Worm (Caenorhabditis elegans) whole organism, late embryonic: ENCODE data around the gene clec-60.

ENCODE experiments used
- C08G9.2 ChIP-seq: sonication (generic microtip); optimal IDR thresholded peaks from 2 replicates; lab custom pipeline; 2016; ENCODE audit warnings: mild to moderate bottlenecking, missing genetic modification characterization, moderate library complexity, missing compliant biosample characterization
- K09A11.1 ChIP-seq: sonication (generic microtip); optimal IDR thresholded peaks from 2 replicates; lab custom pipeline; 2017; ENCODE audit warnings: antibody characterized with exemption, mild to moderate bottlenecking, missing genetic modification characterization, missing compliant biosample characterization; ENCODE audit not compliant: insufficient read depth
- T23F11.4 ChIP-seq: fragments of 200-800 bp; sonication (Bioruptor generic); optimal IDR thresholded peaks from 2 replicates; lab custom pipeline; 2018; ENCODE audit warnings: mild to moderate bottlenecking, missing genetic modification characterization, missing compliant biosample characterization
- ahr-1 ChIP-seq: sonication (generic microtip); optimal IDR thresholded peaks from 2 replicates; lab custom pipeline; 2016; ENCODE audit warnings: missing genetic modification characterization, missing compliant biosample characterization
- ama-1 ChIP-seq: fragments of 150-350 bp; optimal IDR thresholded peaks from 2 replicates; lab custom pipeline; 2014
- ceh-18 ChIP-seq: sonication (generic microtip); optimal IDR thresholded peaks from 2 replicates; lab custom pipeline; 2016; ENCODE audit warnings: missing genetic modification characterization, missing compliant biosample characterization
- ceh-2 ChIP-seq: sonication (generic microtip); optimal IDR thresholded peaks from 2 replicates; lab custom pipeline; 2016; ENCODE audit warnings: missing genotype, missing genetic modification characterization, missing compliant biosample characterization
- ceh-24 ChIP-seq: sonication (generic microtip); optimal IDR thresholded peaks from 2 replicates; lab custom pipeline; 2016; ENCODE audit warnings: mild to moderate bottlenecking, missing genetic modification characterization, missing compliant biosample characterization
- ceh-34 ChIP-seq: sonication (generic microtip); optimal IDR thresholded peaks from 2 replicates; lab custom pipeline; 2016; ENCODE audit warnings: mild to moderate bottlenecking, missing genetic modification characterization, missing compliant biosample characterization
- ceh-45 ChIP-seq: fragments of 200-800 bp; sonication (Bioruptor generic); IDR thresholded peaks from 2 replicates; pipeline ENCODE4 v1.3.6; 2022; ENCODE audit warnings: missing genetic modification reagents, missing genetic modification characterization, missing compliant biosample characterization
- ceh-6 ChIP-seq: fragments of 200-800 bp; sonication (Bioruptor generic); optimal IDR thresholded peaks from 2 replicates; lab custom pipeline; 2018; ENCODE audit warnings: mild to moderate bottlenecking, missing genetic modification characterization, missing compliant biosample characterization
- dve-1 ChIP-seq: sonication (generic microtip); optimal IDR thresholded peaks from 2 replicates; lab custom pipeline; 2017; ENCODE audit warnings: antibody characterized with exemption, mild to moderate bottlenecking, missing genetic modification characterization, missing compliant biosample characterization
- elt-4 ChIP-seq: sonication (generic microtip); optimal IDR thresholded peaks from 2 replicates; lab custom pipeline; 2016; ENCODE audit warnings: missing genetic modification characterization, missing compliant biosample characterization
- ets-4 ChIP-seq: sonication (generic microtip); optimal IDR thresholded peaks from 2 replicates; lab custom pipeline; 2016; ENCODE audit warnings: missing genetic modification characterization, missing compliant biosample characterization
- fax-1 ChIP-seq: sonication (generic microtip); optimal IDR thresholded peaks from 2 replicates; lab custom pipeline; 2016; ENCODE audit warnings: missing genotype, missing genetic modification characterization, missing compliant biosample characterization
- gmeb-2 ChIP-seq: sonication (generic microtip); optimal IDR thresholded peaks from 2 replicates; lab custom pipeline; 2016; ENCODE audit warnings: missing genetic modification characterization, inconsistent platforms, missing compliant biosample characterization
- hlh-30 ChIP-seq: sonication (generic microtip); optimal IDR thresholded peaks from 2 replicates; lab custom pipeline; 2017; ENCODE audit warnings: antibody characterized with exemption, missing genetic modification characterization, missing compliant biosample characterization; ENCODE audit not compliant: insufficient read depth
- hlh-6 ChIP-seq: sonication (generic microtip); optimal IDR thresholded peaks from 2 replicates; lab custom pipeline; 2016; ENCODE audit warnings: missing genotype, missing genetic modification characterization, missing compliant biosample characterization
- hlh-8 ChIP-seq: sonication (generic microtip); optimal IDR thresholded peaks from 2 replicates; lab custom pipeline; 2016; ENCODE audit warnings: missing genotype, missing genetic modification characterization, missing compliant biosample characterization
- nfya-1 ChIP-seq: sonication (generic microtip); optimal IDR thresholded peaks from 2 replicates; lab custom pipeline; 2017; ENCODE audit warnings: missing genetic modification characterization, mild to moderate bottlenecking, missing compliant biosample characterization, antibody characterized with exemption, moderate library complexity
- nhr-11 ChIP-seq: fragments of 150-350 bp; optimal IDR thresholded peaks from 2 replicates; lab custom pipeline; 2014; ENCODE audit warnings: missing biosample characterization, missing genetic modification characterization
- npax-4 ChIP-seq: sonication (generic microtip); optimal IDR thresholded peaks from 2 replicates; lab custom pipeline; 2016; ENCODE audit warnings: missing genetic modification characterization, missing compliant biosample characterization
- pag-3 ChIP-seq: sonication (generic microtip); optimal IDR thresholded peaks from 2 replicates; lab custom pipeline; 2016; ENCODE audit warnings: missing compliant biosample characterization, missing genetic modification characterization, borderline replicate concordance
- pat-9 ChIP-seq: fragments of 200-800 bp; sonication (Bioruptor generic); optimal IDR thresholded peaks from 2 replicates; lab custom pipeline; 2018; ENCODE audit warnings: mild to moderate bottlenecking, missing genetic modification characterization, moderate library complexity, missing compliant biosample characterization
- pax-1 ChIP-seq: fragments of 150-350 bp; optimal IDR thresholded peaks from 2 replicates; lab custom pipeline; 2014; ENCODE audit warnings: missing biosample characterization, missing genetic modification characterization
- pha-2 ChIP-seq: sonication (generic microtip); optimal IDR thresholded peaks from 2 replicates; lab custom pipeline; 2017; ENCODE audit warnings: mild to moderate bottlenecking, missing genetic modification characterization, missing compliant biosample characterization
- pros-1 ChIP-seq: fragments of 150-350 bp; optimal IDR thresholded peaks from 2 replicates; lab custom pipeline; 2014; ENCODE audit warnings: missing biosample characterization, missing genetic modification reagents, missing genetic modification characterization
- ref-2 ChIP-seq: sonication (generic microtip); optimal IDR thresholded peaks from 2 replicates; lab custom pipeline; 2016; ENCODE audit warnings: missing genetic modification characterization, missing compliant biosample characterization
- rnt-1 ChIP-seq: sonication (generic microtip); optimal IDR thresholded peaks from 2 replicates; lab custom pipeline; 2016; ENCODE audit warnings: missing genetic modification characterization, missing compliant biosample characterization
- sdc-2 ChIP-seq: sonication (generic microtip); optimal IDR thresholded peaks from 2 replicates; lab custom pipeline; 2016; ENCODE audit warnings: missing genotype, missing genetic modification characterization, missing compliant biosample characterization
- sox-2 ChIP-seq: fragments of 200-800 bp; sonication (Bioruptor generic); IDR thresholded peaks from 2 replicates; pipeline ENCODE4 v1.3.6; 2022; ENCODE audit warnings: missing genetic modification reagents, missing genetic modification characterization, missing compliant biosample characterization
- tbx-2 ChIP-seq: sonication (generic microtip); optimal IDR thresholded peaks from 2 replicates; lab custom pipeline; 2016; ENCODE audit warnings: missing genetic modification characterization, missing compliant biosample characterization
- tbx-7 ChIP-seq: sonication (generic microtip); optimal IDR thresholded peaks from 2 replicates; lab custom pipeline; 2016; ENCODE audit warnings: missing genotype, missing genetic modification characterization, missing compliant biosample characterization
- unc-42 ChIP-seq: sonication (generic microtip); optimal IDR thresholded peaks from 2 replicates; lab custom pipeline; 2016; ENCODE audit warnings: missing genotype, missing genetic modification characterization, missing compliant biosample characterization
- unc-55 ChIP-seq: sonication (generic microtip); optimal IDR thresholded peaks from 2 replicates; lab custom pipeline; 2017; ENCODE audit warnings: missing biosample characterization, missing genetic modification reagents, missing genetic modification characterization
- zip-5 ChIP-seq: sonication (generic microtip); optimal IDR thresholded peaks from 2 replicates; lab custom pipeline; 2016; ENCODE audit warnings: missing genetic modification characterization, missing compliant biosample characterization

clec-60 gene

ce11 chrII:10481824-10482556 lies at the start of gene clec-60, which contains the start of gene ZK666.11:
Gene clec-60 (minus strand): TSS chrII:10481874.
Gene ZK666.11 (plus strand): TSS chrII:10482522.
- TF ChIP-seq pat-9 (tag; lab: Kevin White, UChicago) (no peak), pha-2 (tag; lab: Kevin White, UChicago) (no peak), sdc-2 (tag; lab: Kevin White, UChicago) (no peak), ceh-6 (GFP tag; lab: Kevin White, UChicago) (no peak), ceh-24 (tag; lab: Kevin White, UChicago) (no peak), hlh-8 (tag; lab: Kevin White, UChicago) (no peak), pros-1 (no peak), nhr-11 (tag; lab: Kevin White, UChicago) (no peak), ama-1 (no peak), pax-1 (no peak), ceh-2 (no peak), hlh-30 (tag; lab: Kevin White, UChicago) (no peak), rnt-1 (tag; lab: Kevin White, UChicago) (no peak), tbx-7 (no peak), nfya-1 (tag; lab: Kevin White, UChicago) (no peak), dve-1 (tag; lab: Kevin White, UChicago) (no peak), npax-4 (tag; lab: Kevin White, UChicago) (no peak), ahr-1 (tag; lab: Kevin White, UChicago) (no peak)

ce11 chrII:10530907-10531306 lies 49.2 kb upstream of the clec-60 start:
- TF ChIP-seq dve-1 (tag; lab: Kevin White, UChicago) (no peak), fax-1 (tag; lab: Kevin White, UChicago) (no peak), C08G9.2 (tag; lab: Kevin White, UChicago) (no peak), rnt-1 (tag; lab: Kevin White, UChicago) (no peak), pat-9 (tag; lab: Kevin White, UChicago) (no peak), pros-1 (no peak), tbx-7 (no peak), sox-2 (GFP tag; lab: Robert Waterston, UW) (no peak), npax-4 (tag; lab: Kevin White, UChicago) (no peak), elt-4 (no peak), tbx-2 (no peak), pha-2 (tag; lab: Kevin White, UChicago) (no peak), ceh-18 (tag; lab: Kevin White, UChicago) (no peak), unc-42 (tag; lab: Kevin White, UChicago) (no peak), ceh-34 (tag; lab: Kevin White, UChicago) (no peak)

- TF ChIP-seq hlh-6 (tag; lab: Kevin White, UChicago) (peak; percentile 19), T23F11.4 (GFP tag; lab: Kevin White, UChicago) (no peak), zip-5 (tag; lab: Kevin White, UChicago) (no peak), ceh-6 (GFP tag; lab: Kevin White, UChicago) (no peak), pat-9 (tag; lab: Kevin White, UChicago) (no peak), hlh-8 (tag; lab: Kevin White, UChicago) (no peak), pag-3 (tag; lab: Kevin White, UChicago) (no peak)
Measured at ce11 chrII:10529218-10529751, 47.6 kb upstream of the clec-60 start.

DNA sequence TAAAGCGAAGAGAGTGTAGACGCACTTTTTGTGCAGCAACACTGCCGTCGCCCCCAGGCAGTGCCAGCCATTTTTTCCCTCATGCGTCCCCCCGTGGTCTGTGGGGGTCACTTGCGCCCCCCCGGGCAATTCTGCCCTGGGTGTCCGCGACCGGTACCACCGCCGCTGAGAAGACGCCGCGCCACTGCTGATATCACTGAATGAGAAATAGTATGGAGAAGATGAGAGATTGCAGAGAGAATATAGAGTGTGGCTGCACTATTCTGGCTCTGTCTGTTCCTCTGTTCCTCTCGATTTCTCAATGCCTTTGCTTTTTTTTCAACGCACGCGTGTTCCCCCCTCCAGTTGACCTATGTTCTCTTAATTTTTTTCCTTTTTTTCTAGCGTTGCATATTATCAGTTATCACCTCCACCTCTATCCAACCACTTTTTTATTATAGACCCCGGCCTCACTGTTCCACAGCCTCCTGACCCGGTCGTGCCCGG lies 46.0 kb upstream of the clec-60 start, which contains the start of gene mab-10:
Gene mab-10, plus strand, starts transcription at position 436 of the 486 bp plus-strand sequence.
- peak; percentile 14 for TF ChIP-seq fax-1 (tag; lab: Kevin White, UChicago)
- TF ChIP-seq elt-4 = peak; percentile 49
- no peak for TF ChIP-seq ama-1

DNA sequence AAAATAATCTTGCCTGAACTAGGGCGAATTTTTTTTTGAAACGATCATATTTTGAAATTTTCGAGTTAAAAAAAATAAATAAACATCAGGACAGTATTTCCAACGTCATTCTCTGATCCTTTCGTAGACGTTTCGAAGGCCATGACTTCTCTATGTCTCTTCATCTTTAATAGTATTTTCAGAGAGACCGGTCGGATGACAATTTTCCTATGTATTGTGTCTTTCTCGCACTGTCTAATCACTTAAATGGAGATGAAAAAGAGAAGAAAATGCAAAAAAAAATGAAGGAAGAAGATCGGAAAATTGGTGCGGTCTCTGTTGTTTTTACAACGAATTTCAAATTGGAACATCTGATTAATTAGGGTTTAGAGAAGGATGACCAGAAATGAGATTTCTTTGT lies 43.5 kb upstream of the clec-60 start:
- TF ChIP-seq elt-4 (no peak), ets-4 (no peak), ceh-45 (GFP tag; lab: Robert Waterston, UW) (no peak), ref-2 (tag; lab: Kevin White, UChicago) (no peak), unc-55 (no peak), sox-2 (GFP tag; lab: Robert Waterston, UW) (no peak), pax-1 (no peak), gmeb-2 (tag; lab: Kevin White, UChicago) (no peak), ceh-2 (no peak), pag-3 (tag; lab: Kevin White, UChicago) (no peak), K09A11.1 (tag; lab: Kevin White, UChicago) (no peak), T23F11.4 (GFP tag; lab: Kevin White, UChicago) (no peak)
